Fruit fly (Drosophila melanogaster) whole organism, embryonic: Measurements from ENCODE around the gene CG3726.
A peak's percentile ranks its signal among the peaks of the same experiment; 100 is the strongest.

Experiments
- ATbp ChIP-seq: fragments of 200-800 bp; sonication (Bioruptor generic); optimal IDR thresholded peaks from 2 replicates; lab custom pipeline; 2017; ENCODE audit warnings: missing biosample characterization, mild to moderate bottlenecking, missing genetic modification characterization, missing genetic modification reagents
- Asciz ChIP-seq: fragments of 200-800 bp; sonication (Bioruptor generic); optimal IDR thresholded peaks from 2 replicates; lab custom pipeline; 2017; ENCODE audit warnings: missing biosample characterization, mild to moderate bottlenecking, missing genetic modification characterization, missing genetic modification reagents
- Atf-2 ChIP-seq: fragments of 200-800 bp; sonication (Bioruptor generic); optimal IDR thresholded peaks from 2 replicates; lab custom pipeline; 2016; ENCODE audit warnings: missing biosample characterization, missing genetic modification characterization
- CG10274 ChIP-seq: fragments of 200-800 bp; sonication (Bioruptor generic); optimal IDR thresholded peaks from 3 replicates; lab custom pipeline; 2017; ENCODE audit warnings: missing biosample characterization, mild to moderate bottlenecking, missing genetic modification characterization
- CG10462 ChIP-seq: fragments of 200-800 bp; sonication (Bioruptor generic); optimal IDR thresholded peaks from 2 replicates; lab custom pipeline; 2016; ENCODE audit warnings: missing biosample characterization, missing genetic modification characterization
- CG10654 ChIP-seq: fragments of 200-800 bp; sonication (Bioruptor generic); optimal IDR thresholded peaks from 2 replicates; lab custom pipeline; 2016; ENCODE audit warnings: missing biosample characterization, missing genetic modification characterization
- CG11085 ChIP-seq: fragments of 200-800 bp; sonication (Bioruptor generic); IDR thresholded peaks from 2 replicates; pipeline ENCODE4 v1.3.6; 2022; ENCODE audit warnings: missing biosample characterization, missing genetic modification characterization
- CG12071 ChIP-seq: fragments of 200-800 bp; sonication (Bioruptor generic); optimal IDR thresholded peaks from 3 replicates; lab custom pipeline; 2018; ENCODE audit warnings: missing biosample characterization, mild to moderate bottlenecking, missing genetic modification characterization
- CG12155 ChIP-seq: fragments of 200-800 bp; sonication (Bioruptor generic); optimal IDR thresholded peaks from 3 replicates; lab custom pipeline; 2016; ENCODE audit warnings: missing biosample characterization, missing genetic modification characterization
- CG12942 ChIP-seq: fragments of 200-800 bp; sonication (Bioruptor generic); optimal IDR thresholded peaks from 3 replicates; lab custom pipeline; 2016; ENCODE audit warnings: missing biosample characterization, missing genetic modification characterization
- CG13624 ChIP-seq: fragments of 200-800 bp; sonication (Bioruptor generic); optimal IDR thresholded peaks from 2 replicates; lab custom pipeline; 2016; ENCODE audit warnings: missing biosample characterization, missing genetic modification characterization
- CG14050 ChIP-seq: fragments of 200-800 bp; sonication (Bioruptor generic); IDR thresholded peaks from 3 replicates; pipeline ENCODE4 v1.3.6; 2022; ENCODE audit warnings: missing biosample characterization, missing genetic modification characterization
- CG17912 ChIP-seq: fragments of 200-800 bp; sonication (Bioruptor generic); optimal IDR thresholded peaks from 2 replicates; lab custom pipeline; 2018; ENCODE audit warnings: missing biosample characterization, mild to moderate bottlenecking, missing genetic modification characterization
- CG30431 ChIP-seq: fragments of 200-800 bp; sonication (Bioruptor generic); optimal IDR thresholded peaks from 2 replicates; lab custom pipeline; 2017; ENCODE audit warnings: missing biosample characterization, missing genetic modification characterization
- CG32772 ChIP-seq: fragments of 200-800 bp; sonication (Bioruptor generic); IDR thresholded peaks from 2 replicates; pipeline ENCODE4 v1.3.6; 2022; ENCODE audit warnings: missing biosample characterization, missing genetic modification characterization
- CG3407 ChIP-seq: fragments of 200-800 bp; sonication (Bioruptor generic); optimal IDR thresholded peaks from 2 replicates; lab custom pipeline; 2018; ENCODE audit warnings: missing biosample characterization, mild to moderate bottlenecking, missing genetic modification characterization
- CG4730 ChIP-seq: fragments of 200-800 bp; sonication (Bioruptor generic); IDR thresholded peaks from 2 replicates; pipeline ENCODE4 v1.3.6; 2022; ENCODE audit warnings: missing biosample characterization, missing genetic modification characterization
- CG6654 ChIP-seq: fragments of 200-800 bp; sonication (Bioruptor generic); optimal IDR thresholded peaks from 2 replicates; lab custom pipeline; 2017; ENCODE audit warnings: missing biosample characterization, mild to moderate bottlenecking, missing genetic modification characterization
- CG7928 ChIP-seq: fragments of 200-800 bp; sonication (Bioruptor generic); optimal IDR thresholded peaks from 2 replicates; lab custom pipeline; 2017; ENCODE audit warnings: missing biosample characterization, mild to moderate bottlenecking, missing genetic modification characterization
- CG8388 ChIP-seq: fragments of 200-800 bp; sonication (Bioruptor generic); optimal IDR thresholded peaks from 2 replicates; lab custom pipeline; 2019; ENCODE audit warnings: missing biosample characterization, mild to moderate bottlenecking, missing genetic modification characterization, moderate library complexity
- CG8478 ChIP-seq: fragments of >200 bp; optimal IDR thresholded peaks from 2 replicates; lab custom pipeline; 2018
- CG8765 ChIP-seq: fragments of 200-800 bp; sonication (Bioruptor generic); IDR thresholded peaks from 2 replicates; pipeline ENCODE4 v1.3.6; 2022; ENCODE audit warnings: missing biosample characterization, missing genetic modification characterization
- CTCF ChIP-seq: fragments of 200-800 bp; sonication (Bioruptor generic); optimal IDR thresholded peaks from 2 replicates; lab custom pipeline; 2017; ENCODE audit warnings: missing biosample characterization, mild to moderate bottlenecking, missing genetic modification characterization, moderate library complexity
- Dip2 ChIP-seq: fragments of 200-800 bp; sonication (Bioruptor generic); IDR thresholded peaks from 2 replicates; pipeline ENCODE4 v1.3.6; 2022; ENCODE audit warnings: missing biosample characterization, missing genetic modification characterization
- Drgx ChIP-seq: fragments of 200-800 bp; sonication (Bioruptor generic); IDR thresholded peaks from 2 replicates; pipeline ENCODE4 v1.3.6; 2022; ENCODE audit warnings: missing biosample characterization, missing genetic modification characterization
- Gsc ChIP-seq: fragments of 200-800 bp; sonication (Bioruptor generic); IDR thresholded peaks from 2 replicates; pipeline ENCODE4 v1.3.6; 2022; ENCODE audit warnings: missing biosample characterization, missing genetic modification characterization
- HLH4C ChIP-seq: fragments of 200-800 bp; sonication (Bioruptor generic); IDR thresholded peaks from 3 replicates; pipeline ENCODE4 v1.3.6; 2022; ENCODE audit warnings: missing biosample characterization, missing genetic modification characterization; ENCODE audit not compliant: partially characterized antibody
- HmgD ChIP-seq: fragments of 200-800 bp; sonication (Bioruptor generic); optimal IDR thresholded peaks from 3 replicates; lab custom pipeline; 2016; ENCODE audit warnings: missing biosample characterization, missing genetic modification characterization
- MESR4 ChIP-seq: fragments of 200-800 bp; sonication (Bioruptor generic); optimal IDR thresholded peaks from 2 replicates; lab custom pipeline; 2018; ENCODE audit warnings: missing biosample characterization, mild to moderate bottlenecking, missing genetic modification characterization, moderate library complexity
- NK7.1 ChIP-seq: fragments of 200-800 bp; sonication (Bioruptor generic); optimal IDR thresholded peaks from 3 replicates; lab custom pipeline; 2016; ENCODE audit warnings: missing biosample characterization, missing genetic modification characterization
- Oaz ChIP-seq: fragments of 200-800 bp; sonication (Bioruptor generic); IDR thresholded peaks from 2 replicates; pipeline ENCODE4 v1.3.6; 2022; ENCODE audit warnings: missing biosample characterization, missing genetic modification characterization
- Opbp ChIP-seq: fragments of 200-800 bp; sonication (Bioruptor generic); IDR thresholded peaks from 3 replicates; pipeline ENCODE4 v1.3.6; 2022; ENCODE audit warnings: missing biosample characterization, missing genetic modification characterization; ENCODE audit not compliant: partially characterized antibody
- Poxn ChIP-seq: fragments of 200-800 bp; sonication (Bioruptor generic); IDR thresholded peaks from 2 replicates; pipeline ENCODE4 v1.3.6; 2022; ENCODE audit warnings: missing biosample characterization, missing genetic modification characterization
- Ravus ChIP-seq: fragments of 200-800 bp; sonication (Bioruptor generic); IDR thresholded peaks from 2 replicates; pipeline ENCODE4 v1.3.6; 2022; ENCODE audit warnings: missing biosample characterization, missing genetic modification characterization
- Xrp1 ChIP-seq: fragments of 200-800 bp; sonication (Bioruptor generic); IDR thresholded peaks from 2 replicates; pipeline ENCODE4 v1.3.6; 2022; ENCODE audit warnings: missing biosample characterization, missing genetic modification characterization
- abd-A ChIP-seq: fragments of 200-800 bp; sonication (Bioruptor generic); optimal IDR thresholded peaks from 3 replicates; lab custom pipeline; 2019; ENCODE audit warnings: missing biosample characterization, mild to moderate bottlenecking, missing genetic modification characterization, moderate library complexity
- ap ChIP-seq: fragments of 200-800 bp; sonication (Bioruptor generic); IDR thresholded peaks from 2 replicates; pipeline ENCODE4 v1.3.6; 2022; ENCODE audit warnings: missing biosample characterization, missing genetic modification characterization
- bcd ChIP-seq: fragments of 200-800 bp; sonication (Bioruptor generic); optimal IDR thresholded peaks from 2 replicates; lab custom pipeline; 2017; ENCODE audit warnings: missing biosample characterization, mild to moderate bottlenecking, missing genetic modification characterization
- da ChIP-seq: fragments of 200-800 bp; sonication (Bioruptor generic); optimal IDR thresholded peaks from 2 replicates; lab custom pipeline; 2016; ENCODE audit warnings: missing biosample characterization, missing genetic modification characterization
- esg ChIP-seq: fragments of 200-800 bp; sonication (Bioruptor generic); conservative IDR thresholded peaks from 2 replicates; pipeline ENCODE4 v1.3.6; 2022; ENCODE audit warnings: missing biosample characterization, missing genetic modification characterization
- ewg ChIP-seq: fragments of 200-800 bp; sonication (Bioruptor generic); optimal IDR thresholded peaks from 3 replicates; lab custom pipeline; 2017; ENCODE audit warnings: mild to moderate bottlenecking, missing biosample characterization, missing genetic modification reagents, missing genetic modification characterization
- fd3F ChIP-seq: fragments of 200-800 bp; sonication (Bioruptor generic); optimal IDR thresholded peaks from 2 replicates; lab custom pipeline; 2018; ENCODE audit warnings: missing biosample characterization, mild to moderate bottlenecking, missing genetic modification characterization, moderate library complexity
- gsb ChIP-seq: fragments of 200-800 bp; sonication (Bioruptor generic); IDR thresholded peaks from 2 replicates; pipeline ENCODE4 v1.3.6; 2022; ENCODE audit warnings: missing biosample characterization, missing genetic modification characterization
- gt ChIP-seq: fragments of 200-800 bp; sonication (Bioruptor generic); IDR thresholded peaks from 2 replicates; pipeline ENCODE4 v1.3.6; 2022; ENCODE audit warnings: missing biosample characterization, missing genetic modification characterization
- jing ChIP-seq: fragments of 200-800 bp; sonication (Bioruptor generic); optimal IDR thresholded peaks from 2 replicates; lab custom pipeline; 2018; ENCODE audit warnings: missing biosample characterization, mild to moderate bottlenecking, missing genetic modification characterization
- klu ChIP-seq: fragments of 200-800 bp; sonication (Bioruptor generic); IDR thresholded peaks from 2 replicates; pipeline ENCODE4 v1.3.6; 2022; ENCODE audit warnings: missing biosample characterization, missing genetic modification characterization
- phol ChIP-seq: fragments of 200-800 bp; sonication (Bioruptor generic); optimal IDR thresholded peaks from 3 replicates; lab custom pipeline; 2018; ENCODE audit warnings: missing biosample characterization, mild to moderate bottlenecking, missing genetic modification characterization, moderate library complexity
- sna ChIP-seq: fragments of 200-800 bp; sonication (Bioruptor generic); IDR thresholded peaks from 2 replicates; pipeline ENCODE4 v1.3.6; 2022; ENCODE audit warnings: missing biosample characterization, missing genetic modification characterization; ENCODE audit not compliant: partially characterized antibody
- tio ChIP-seq: fragments of 200-800 bp; sonication (Bioruptor generic); optimal IDR thresholded peaks from 2 replicates; lab custom pipeline; 2017; ENCODE audit warnings: missing biosample characterization, missing genetic modification characterization, inconsistent platforms
- tup ChIP-seq: fragments of 200-800 bp; sonication (Bioruptor generic); optimal IDR thresholded peaks from 2 replicates; lab custom pipeline; 2016; ENCODE audit warnings: missing biosample characterization, mild to moderate bottlenecking, missing genetic modification characterization, moderate library complexity
- tx ChIP-seq: fragments of 200-800 bp; sonication (Bioruptor generic); optimal IDR thresholded peaks from 2 replicates; lab custom pipeline; 2016; ENCODE audit warnings: missing biosample characterization, missing genetic modification characterization
- vnd ChIP-seq: fragments of 200-800 bp; sonication (Bioruptor generic); IDR thresholded peaks from 3 replicates; pipeline ENCODE4 v1.3.6; 2022; ENCODE audit warnings: missing biosample characterization, missing genetic modification characterization; ENCODE audit not compliant: partially characterized antibody

Gene CG3726

DNA sequence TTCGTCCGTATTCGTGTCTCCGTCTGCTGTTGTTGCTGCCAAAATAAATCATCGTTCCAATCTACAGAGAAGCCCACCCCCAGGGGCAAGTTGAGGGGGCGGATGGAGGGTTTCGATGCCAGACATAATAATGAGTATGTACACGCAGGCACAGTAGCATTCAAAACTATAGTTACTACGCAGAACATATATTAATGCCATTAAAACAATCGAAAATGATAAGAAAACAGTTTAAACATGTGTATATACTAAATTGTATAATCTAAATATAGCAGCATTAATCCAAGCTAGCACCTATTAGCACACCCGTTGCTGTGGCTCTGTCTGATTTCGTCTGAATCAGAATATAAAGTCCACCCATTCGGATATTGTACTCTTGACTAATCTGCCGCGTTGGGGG, 64.0 kb downstream of the CG3726 start (continued):
- TF ChIP-seq CG12942, result peak; percentile 41
- TF ChIP-seq CG6654 (GFP tag; lab: Kevin White, UChicago), result peak; percentile 7
- TF ChIP-seq Xrp1 (GFP tag; lab: Robert Waterston, UW), result peak; percentile 73
- no peak for TF ChIP-seq vnd
- TF ChIP-seq CG7928 (GFP tag; lab: Kevin White, UChicago), result peak; percentile 38
- TF ChIP-seq CG14050, result peak; percentile 66
- no peak for TF ChIP-seq HLH4C
- no peak for TF ChIP-seq sna
- peak; percentile 76 for TF ChIP-seq Drgx
- peak; percentile 52 for TF ChIP-seq ap (GFP tag; lab: Robert Waterston, UW)
- TF ChIP-seq CG8765 (GFP tag; lab: Robert Waterston, UW), result no peak
- TF ChIP-seq CG10654 (GFP tag; lab: Kevin White, UChicago), result peak; percentile 56
- no peak for TF ChIP-seq HmgD (GFP tag; lab: Kevin White, UChicago)
- TF ChIP-seq Asciz (GFP tag; lab: Kevin White, UChicago), result peak; percentile 29
- TF ChIP-seq CG32772 (GFP tag; lab: Robert Waterston, UW), result peak; percentile 73
- peak; percentile 64 for TF ChIP-seq CG13624 (GFP tag; lab: Kevin White, UChicago)
- peak; percentile 59 for TF ChIP-seq abd-A (tag; lab: Kevin White, UChicago)
- TF ChIP-seq CG30431, result no peak
- TF ChIP-seq CG10274 (GFP tag; lab: Kevin White, UChicago), result peak; percentile 36
- TF ChIP-seq jing (GFP tag; lab: Kevin White, UChicago), result peak; percentile 36
- TF ChIP-seq CG10462 (GFP tag; lab: Kevin White, UChicago), result no peak
- peak; percentile 76 for TF ChIP-seq ATbp (GFP tag; lab: Kevin White, UChicago)
- no peak for TF ChIP-seq CG17912 (GFP tag; lab: Kevin White, UChicago)
- TF ChIP-seq gt (GFP tag; lab: Robert Waterston, UW), result no peak
- peak; percentile 45 for TF ChIP-seq CG8388 (GFP tag; lab: Kevin White, UChicago)
- peak; percentile 68 for TF ChIP-seq CG12155 (GFP tag; lab: Kevin White, UChicago)
- TF ChIP-seq bcd, result peak; percentile 73
- TF ChIP-seq tio (GFP tag; lab: Kevin White, UChicago), result peak; percentile 62
- TF ChIP-seq gsb, result peak; percentile 75
- TF ChIP-seq Ravus, result peak; percentile 17; the same call in 1 of the 2 replicates
- TF ChIP-seq CG11085 (GFP tag; lab: Robert Waterston, UW), result peak; percentile 73
- peak; percentile 14 for TF ChIP-seq tx (GFP tag; lab: Kevin White, UChicago)
- TF ChIP-seq CTCF (GFP tag; lab: Kevin White, UChicago), result peak; percentile 5
- peak; percentile 14 for TF ChIP-seq NK7.1
- peak; percentile 46; the same call in 1 of the 2 replicates for TF ChIP-seq Oaz (GFP tag; lab: Robert Waterston, UW)
- TF ChIP-seq esg, result peak; percentile 71
- TF ChIP-seq CG3407, result peak; percentile 12
- TF ChIP-seq CG8478 (lab: Kevin White, UChicago), result no peak
- TF ChIP-seq klu (GFP tag; lab: Robert Waterston, UW), result peak; percentile 65; the same call in 1 of the 2 replicates
- TF ChIP-seq Gsc (GFP tag; lab: Robert Waterston, UW), result peak; percentile 17; the same call in 1 of the 2 replicates
- TF ChIP-seq Dip2, result 0 out of 2 replicates have a peak, but pooled peaks have one; percentile 15
- TF ChIP-seq ewg (GFP tag; lab: Kevin White, UChicago), result peak; percentile 44
- peak; percentile 14 for TF ChIP-seq Atf-2 (GFP tag; lab: Kevin White, UChicago)
- peak; percentile 78 for TF ChIP-seq CG12071 (GFP tag; lab: Kevin White, UChicago)
- TF ChIP-seq da (GFP tag; lab: Kevin White, UChicago), result no peak
- TF ChIP-seq fd3F (GFP tag; lab: Kevin White, UChicago), result peak; percentile 71
- TF ChIP-seq MESR4 (GFP tag; lab: Kevin White, UChicago), result no peak
- TF ChIP-seq Poxn (GFP tag; lab: Robert Waterston, UW), result peak; percentile 58; the same call in 1 of the 2 replicates
- no peak for TF ChIP-seq Opbp (GFP tag; lab: Robert Waterston, UW)
- peak; percentile 36 for TF ChIP-seq tup (GFP tag; lab: Kevin White, UChicago)
- peak; percentile 77 for TF ChIP-seq CG4730
- TF ChIP-seq phol (tag; lab: Kevin White, UChicago), result peak; percentile 57
